Fruit fly (Drosophila melanogaster): ENCODE measurements around the gene Sec5.
A peak's percentile ranks its signal among the peaks of the same experiment; 100 is the strongest.

Gene Sec5

DNA sequence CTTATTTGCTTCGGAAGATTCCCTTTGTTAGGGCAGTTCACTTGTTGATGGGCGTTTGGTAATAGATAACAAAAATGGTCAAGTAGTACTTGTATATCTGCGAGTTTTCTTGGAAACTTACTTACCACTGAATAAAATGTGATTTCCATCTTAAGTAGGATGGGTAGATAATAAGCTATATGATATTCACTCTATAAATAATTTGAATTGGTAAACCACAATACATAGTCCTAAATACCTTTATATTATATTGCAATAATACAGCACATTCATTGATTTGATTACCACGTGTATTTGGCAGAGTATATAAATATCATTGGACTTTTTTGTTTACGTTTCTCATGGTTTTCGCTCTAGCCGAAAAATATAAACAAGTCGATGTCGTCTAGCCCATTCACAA lies 18.8 kb downstream of the Sec5 start:
- no peak for TF ChIP-seq Sox14 (GFP tag; optimal IDR thresholded peaks at IDR 0.05)
- TF ChIP-seq CG6808 (GFP tag; optimal IDR thresholded peaks at IDR 0.05), result no peak
- TF ChIP-seq CG11294 (GFP tag; IDR thresholded peaks at IDR 0.05), result no peak; the same call in 1 of the 2 replicates
- peak; percentile 68 for TF ChIP-seq Eip78C (GFP tag)
- TF ChIP-seq Hr39 (GFP tag; optimal IDR thresholded peaks at IDR 0.05), result no peak
- TF ChIP-seq CG7368 (GFP tag; optimal IDR thresholded peaks at IDR 0.05), result no peak
- TF ChIP-seq CG15336 (GFP tag; IDR thresholded peaks at IDR 0.05), result 0 out of 2 replicates have a peak, but pooled peaks have one; percentile 26
- TF ChIP-seq fkh (GFP tag; optimal IDR thresholded peaks at IDR 0.05), result peak; percentile 49
- no peak for TF ChIP-seq CG6276 (GFP tag; optimal IDR thresholded peaks at IDR 0.05)
- TF ChIP-seq Sox102F (GFP tag; optimal IDR thresholded peaks at IDR 0.05), result no peak

DNA sequence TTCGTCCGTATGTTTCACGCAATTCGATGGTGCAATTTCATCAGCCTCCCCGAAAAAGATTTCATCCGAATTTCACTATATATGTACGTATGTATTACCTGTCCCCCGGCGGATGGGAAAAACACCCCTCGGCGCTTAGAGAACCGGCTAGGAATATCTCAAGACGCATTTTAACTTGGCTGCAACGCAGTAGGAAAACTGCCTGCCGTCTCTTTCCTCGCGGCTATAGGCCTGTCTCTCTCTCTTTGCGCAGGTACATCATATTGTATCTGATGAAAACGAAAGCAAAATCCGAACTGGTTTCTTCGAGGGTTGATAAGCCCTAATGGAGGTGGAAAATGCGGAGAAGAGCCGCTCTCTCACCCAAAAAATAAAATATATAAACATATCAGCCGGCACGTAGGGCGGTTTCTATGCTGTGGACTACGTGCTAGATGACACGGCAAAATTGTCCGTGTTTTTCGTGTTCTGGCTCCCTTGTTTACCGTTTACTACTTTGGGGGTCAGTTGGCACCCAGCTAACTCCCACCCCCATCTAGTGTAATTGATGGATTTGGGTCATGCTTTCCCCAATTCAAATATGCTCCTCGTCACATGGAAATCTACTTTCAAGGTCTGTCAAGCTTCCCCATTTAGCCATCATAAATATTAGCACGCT lies 19.4 kb downstream of the Sec5 start:
- TF ChIP-seq Hr39 (GFP tag; optimal IDR thresholded peaks at IDR 0.05) (no peak), Eip78C (GFP tag) (peak; percentile 27), CG11294 (GFP tag; IDR thresholded peaks at IDR 0.05) (no peak), CG6854 (GFP tag; optimal IDR thresholded peaks at IDR 0.05) (no peak), CG15336 (GFP tag; IDR thresholded peaks at IDR 0.05) (no peak), Blimp-1 (GFP tag; optimal IDR thresholded peaks at IDR 0.05) (peak; percentile 70)

DNA sequence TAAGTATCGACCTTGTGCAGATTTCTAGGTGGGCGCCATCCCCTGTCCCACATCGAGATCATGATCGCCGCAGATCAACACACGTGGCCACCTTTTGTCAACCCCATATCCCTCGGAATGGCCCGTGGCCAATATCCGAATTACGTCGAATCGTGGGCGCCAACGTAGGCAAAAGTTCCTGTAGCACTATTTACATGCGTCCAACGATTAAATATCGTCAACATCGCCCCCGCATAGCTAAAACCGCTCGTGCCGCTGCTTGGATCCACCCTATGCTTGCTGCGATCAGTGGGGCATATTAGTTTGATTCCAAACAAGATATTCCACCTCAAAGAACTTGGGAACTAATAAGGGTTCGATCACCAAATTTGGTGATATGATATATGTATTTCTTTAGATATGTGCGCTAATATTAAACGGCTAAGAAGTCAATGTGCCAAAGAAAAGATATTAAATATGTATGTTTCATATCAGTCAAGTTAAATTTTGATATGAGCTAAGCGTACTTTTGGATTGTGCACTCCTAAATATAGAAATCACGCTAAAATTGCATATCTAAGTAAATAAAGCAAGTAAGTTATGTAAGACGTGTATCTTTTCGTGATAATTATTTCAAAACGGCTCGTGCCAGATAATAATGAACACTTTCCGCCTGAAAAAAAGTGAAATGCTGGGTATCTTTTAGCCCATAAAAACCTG lies 20.1 kb downstream of the Sec5 start:
- TF ChIP-seq CG8119 (GFP tag; IDR thresholded peaks at IDR 0.05) (peak; percentile 41; the same call in 1 of the 3 replicates), fkh (GFP tag; optimal IDR thresholded peaks at IDR 0.05) (peak; percentile 41), acj6 (GFP tag; optimal IDR thresholded peaks at IDR 0.05) (no peak), Blimp-1 (GFP tag; optimal IDR thresholded peaks at IDR 0.05) (no peak), eg (GFP tag; IDR thresholded peaks at IDR 0.05) (no peak), spab (GFP tag; optimal IDR thresholded peaks at IDR 0.05) (no peak), fd59A (GFP tag; optimal IDR thresholded peaks at IDR 0.05) (no peak), Hr38 (GFP tag; optimal IDR thresholded peaks at IDR 0.05) (no peak), ss (GFP tag; optimal IDR thresholded peaks at IDR 0.05) (no peak), Eip93F (GFP tag; optimal IDR thresholded peaks at IDR 0.05) (no peak), cyc (GFP tag; optimal IDR thresholded peaks at IDR 0.05) (no peak), CG31627 (GFP tag; optimal IDR thresholded peaks at IDR 0.05) (no peak), CG15336 (GFP tag; IDR thresholded peaks at IDR 0.05) (no peak), Lpt (GFP tag; optimal IDR thresholded peaks at IDR 0.05) (no peak), CG8632 (GFP tag; optimal IDR thresholded peaks at IDR 0.05) (no peak), CG11902 (GFP tag; optimal IDR thresholded peaks at IDR 0.05) (no peak), topi (GFP tag; optimal IDR thresholded peaks at IDR 0.05) (peak; percentile 4), Ets21C (GFP tag; optimal IDR thresholded peaks at IDR 0.05) (no peak), lz (GFP tag; optimal IDR thresholded peaks at IDR 0.05) (peak; percentile 6), CG3919 (GFP tag; optimal IDR thresholded peaks at IDR 0.05) (peak; percentile 18), CG6163 (GFP tag; IDR thresholded peaks at IDR 0.05) (no peak), Smox (GFP tag; optimal IDR thresholded peaks at IDR 0.05) (no peak), Eip78C (GFP tag) (peak; percentile 84), CG6854 (GFP tag; optimal IDR thresholded peaks at IDR 0.05) (no peak), Gug (GFP tag; IDR thresholded peaks at IDR 0.05) (no peak), CG11294 (GFP tag; IDR thresholded peaks at IDR 0.05) (no peak), OdsH (GFP tag; optimal IDR thresholded peaks at IDR 0.05) (peak; percentile 40), Hr4 (GFP tag; optimal IDR thresholded peaks at IDR 0.05) (peak; percentile 61), CG9139 (GFP tag; optimal IDR thresholded peaks at IDR 0.05) (no peak), CG3032 (tag; optimal IDR thresholded peaks at IDR 0.05) (no peak), CG32006 (GFP tag; optimal IDR thresholded peaks at IDR 0.05) (peak; percentile 70), net (GFP tag; optimal IDR thresholded peaks at IDR 0.05) (peak; percentile 54), achi (GFP tag; optimal IDR thresholded peaks at IDR 0.05) (peak; percentile 1), svp (GFP tag) (no peak), esn (GFP tag; optimal IDR thresholded peaks at IDR 0.05) (no peak), dsx (GFP tag; optimal IDR thresholded peaks at IDR 0.05; ENCODE audit: poor library complexity, severe bottlenecking) (no peak), CG8319 (GFP tag; optimal IDR thresholded peaks at IDR 0.05) (no peak), CG11762 (GFP tag; optimal IDR thresholded peaks at IDR 0.05; ENCODE audit: insufficient read depth) (no peak), CG6808 (GFP tag; optimal IDR thresholded peaks at IDR 0.05) (no peak), CG4318 (GFP tag; optimal IDR thresholded peaks at IDR 0.05) (peak; percentile 29)
